Worm (Caenorhabditis elegans) whole organism, L4 larva: ENCODE measurements around the gene npp-27.

ENCODE experiments used
- fkh-10 ChIP-seq: fragments of 150-350 bp; optimal IDR thresholded peaks from 2 replicates; lab custom pipeline; 2014; ENCODE audit warnings: missing biosample characterization, missing genetic modification reagents, missing genetic modification characterization
- lsy-2 ChIP-seq, 2 experiments: fragments of 150-350 bp in 1 of 2; sonication (generic microtip) in 1 of 2; optimal IDR thresholded peaks; 2 replicates each; lab custom pipeline; 2014 to 2017; ENCODE audit warnings: missing biosample characterization in 2 of 2, missing genetic modification characterization in 2 of 2
- nhr-11 ChIP-seq: fragments of 150-350 bp; optimal IDR thresholded peaks from 2 replicates; lab custom pipeline; 2014; ENCODE audit warnings: missing biosample characterization, missing genetic modification characterization
- nhr-237 ChIP-seq: sonication (generic microtip); optimal IDR thresholded peaks from 2 replicates; lab custom pipeline; 2017; ENCODE audit warnings: missing biosample characterization, missing genetic modification characterization

- no peak for TF ChIP-seq nhr-237 (tag; lab: Kevin White, UChicago)
- TF ChIP-seq nhr-11 (tag; lab: Kevin White, UChicago): no peak
- no peak for TF ChIP-seq lsy-2 (tag; optimal IDR thresholded peaks at IDR 0.05; lab: Kevin White, UChicago)
- no peak for TF ChIP-seq fkh-10 (GFP tag; lab: Kevin White, UChicago)
Measured at ce11 chrIV:7956643-7957317, 46.7 kb upstream of the npp-27 start, which contains the start of gene csr-1.
